Worm (Caenorhabditis elegans) whole organism, L3 larva: ENCODE measurements around the gene snpc-1.1.
A peak's percentile ranks its signal among the peaks of the same experiment; 100 is the strongest.

Experiments used
- R02D3.7 ChIP-seq: fragments of 150-350 bp; optimal IDR thresholded peaks from 2 replicates; lab custom pipeline; 2014; ENCODE audit warnings: missing biosample characterization, missing genetic modification characterization
- ceh-28 ChIP-seq: fragments of 150-350 bp; optimal IDR thresholded peaks from 2 replicates; lab custom pipeline; 2014; ENCODE audit warnings: missing biosample characterization, missing genetic modification reagents, missing genetic modification characterization
- ceh-82 ChIP-seq: fragments of 150-350 bp; optimal IDR thresholded peaks from 2 replicates; lab custom pipeline; 2014; ENCODE audit warnings: missing biosample characterization, missing genetic modification characterization
- egl-27 ChIP-seq: sonication (generic microtip); optimal IDR thresholded peaks from 4 replicates; lab custom pipeline; 2017; ENCODE audit warnings: missing biosample characterization, missing genetic modification reagents, missing genetic modification characterization
- elt-1 ChIP-seq: fragments of 150-350 bp; optimal IDR thresholded peaks from 2 replicates; lab custom pipeline; 2014; ENCODE audit warnings: missing biosample characterization, missing genetic modification characterization
- elt-2 ChIP-seq: sonication (generic microtip); optimal IDR thresholded peaks from 2 replicates; lab custom pipeline; 2016; ENCODE audit warnings: missing genetic modification reagents, mild to moderate bottlenecking, missing genetic modification characterization, missing compliant biosample characterization
- elt-3 ChIP-seq, 3 experiments: fragments of 150-350 bp in 1 of 3; sonication (generic microtip) in 2 of 3; optimal IDR thresholded peaks; 2 replicates in 2 of 3; 4 replicates in 1 of 3; lab custom pipeline; 2014 to 2017; ENCODE audit warnings: missing biosample characterization in 3 of 3, missing genetic modification characterization in 3 of 3
- eor-1 ChIP-seq, 2 experiments: fragments of 150-350 bp; optimal IDR thresholded peaks; 2 replicates each; lab custom pipeline; 2014 to 2018; ENCODE audit warnings: missing biosample characterization in 2 of 2, missing genetic modification characterization in 2 of 2
- fkh-2 ChIP-seq: fragments of 150-350 bp; optimal IDR thresholded peaks from 2 replicates; lab custom pipeline; 2014; ENCODE audit warnings: missing biosample characterization, missing genetic modification reagents, missing genetic modification characterization
- hmg-11 ChIP-seq: sonication (generic microtip); optimal IDR thresholded peaks from 2 replicates; lab custom pipeline; 2016; ENCODE audit warnings: missing genetic modification characterization, missing compliant biosample characterization
- jun-1 ChIP-seq: fragments of 150-350 bp; optimal IDR thresholded peaks from 2 replicates; lab custom pipeline; 2014; ENCODE audit warnings: missing biosample characterization, missing genetic modification reagents, missing genetic modification characterization
- lin-39 ChIP-seq: fragments of 150-350 bp; optimal IDR thresholded peaks from 2 replicates; lab custom pipeline; 2018; ENCODE audit warnings: missing biosample characterization, missing genetic modification reagents, missing genetic modification characterization
- mdl-1 ChIP-seq: fragments of 150-350 bp; optimal IDR thresholded peaks from 2 replicates; lab custom pipeline; 2014; ENCODE audit warnings: missing biosample characterization, missing genetic modification characterization
- mml-1 ChIP-seq: fragments of 150-350 bp; sonication (generic microtip); optimal IDR thresholded peaks from 3 replicates; lab custom pipeline; 2014; ENCODE audit warnings: missing biosample characterization, missing genetic modification characterization
- nhr-12 ChIP-seq: fragments of 150-350 bp; optimal IDR thresholded peaks from 2 replicates; lab custom pipeline; 2014; ENCODE audit warnings: missing biosample characterization, missing genetic modification characterization
- nhr-237 ChIP-seq: fragments of 150-350 bp; optimal IDR thresholded peaks from 2 replicates; lab custom pipeline; 2014; ENCODE audit warnings: missing biosample characterization, missing genetic modification characterization
- nhr-25 ChIP-seq: sonication (generic microtip); optimal IDR thresholded peaks from 2 replicates; lab custom pipeline; 2017; ENCODE audit warnings: missing biosample characterization, missing genetic modification characterization
- nhr-28 ChIP-seq: fragments of 150-350 bp; optimal IDR thresholded peaks from 2 replicates; lab custom pipeline; 2014; ENCODE audit warnings: missing biosample characterization, missing genetic modification characterization
- nhr-43 ChIP-seq: sonication (generic microtip); optimal IDR thresholded peaks from 2 replicates; lab custom pipeline; 2016; ENCODE audit warnings: mild to moderate bottlenecking, missing genetic modification characterization, missing compliant biosample characterization; ENCODE audit not compliant: poor library complexity, severe bottlenecking
- nhr-77 ChIP-seq: fragments of 150-350 bp; optimal IDR thresholded peaks from 2 replicates; lab custom pipeline; 2014; ENCODE audit warnings: missing biosample characterization, missing genetic modification characterization
- pqm-1 ChIP-seq: fragments of 150-350 bp; optimal IDR thresholded peaks from 2 replicates; lab custom pipeline; 2017; ENCODE audit warnings: missing biosample characterization, missing genetic modification characterization, inconsistent platforms
- skn-1 ChIP-seq: fragments of 150-350 bp; optimal IDR thresholded peaks from 2 replicates; lab custom pipeline; 2014; ENCODE audit warnings: missing biosample characterization, missing genetic modification characterization
- snpc-4 ChIP-seq: fragments of 150-350 bp; optimal IDR thresholded peaks from 2 replicates; lab custom pipeline; 2014; ENCODE audit warnings: missing biosample characterization, missing genetic modification characterization
- zag-1 ChIP-seq: fragments of 150-350 bp; optimal IDR thresholded peaks from 2 replicates; lab custom pipeline; 2014; ENCODE audit warnings: missing biosample characterization, missing genetic modification characterization
- ztf-11 ChIP-seq: fragments of 150-350 bp; optimal IDR thresholded peaks from 2 replicates; lab custom pipeline; 2014; ENCODE audit warnings: missing biosample characterization, missing genetic modification characterization
- ztf-4 ChIP-seq: fragments of 150-350 bp; optimal IDR thresholded peaks from 2 replicates; lab custom pipeline; 2014; ENCODE audit warnings: missing biosample characterization, missing genetic modification characterization

The snpc-1.1 gene

DNA sequence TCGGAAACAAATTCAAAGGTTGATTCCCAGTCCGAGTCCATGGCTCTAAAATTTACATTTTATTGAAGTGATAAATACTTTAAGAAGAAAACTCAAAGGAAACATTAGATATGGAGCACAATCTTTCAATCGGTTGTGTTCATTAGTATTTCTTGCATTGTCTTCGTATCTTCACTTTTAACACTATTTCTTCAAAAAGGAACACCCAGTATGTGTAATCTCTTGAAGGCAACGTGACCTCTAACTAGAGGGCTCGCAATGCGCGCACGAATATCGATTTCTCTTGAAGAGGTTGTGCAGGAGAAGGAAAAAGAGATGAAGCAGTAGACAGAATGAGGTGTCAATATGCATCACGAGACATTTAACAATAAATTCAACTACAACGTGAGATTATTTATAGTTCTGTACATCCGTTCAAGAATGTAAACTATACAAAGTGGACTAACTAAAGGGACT, 26.0 kb downstream of the snpc-1.1 start, which contains the start of the genes B0228.6 and B0228.1:
Gene B0228.6 (minus strand): TSS at position 51 of the 456 bp plus-strand sequence.
Gene B0228.1 (plus strand): TSS at position 228 of the 456 bp plus-strand sequence.
- no peak for TF ChIP-seq ztf-4 (tag; lab: Kevin White, UChicago)
- TF ChIP-seq snpc-4 (tag; lab: Kevin White, UChicago): peak; percentile 48
- TF ChIP-seq eor-1 (tag; optimal IDR thresholded peaks at IDR 0.05; lab: Kevin White, UChicago): no peak
- no peak for TF ChIP-seq elt-1 (tag; lab: Kevin White, UChicago)
- TF ChIP-seq nhr-25 (tag; lab: Kevin White, UChicago): no peak

DNA sequence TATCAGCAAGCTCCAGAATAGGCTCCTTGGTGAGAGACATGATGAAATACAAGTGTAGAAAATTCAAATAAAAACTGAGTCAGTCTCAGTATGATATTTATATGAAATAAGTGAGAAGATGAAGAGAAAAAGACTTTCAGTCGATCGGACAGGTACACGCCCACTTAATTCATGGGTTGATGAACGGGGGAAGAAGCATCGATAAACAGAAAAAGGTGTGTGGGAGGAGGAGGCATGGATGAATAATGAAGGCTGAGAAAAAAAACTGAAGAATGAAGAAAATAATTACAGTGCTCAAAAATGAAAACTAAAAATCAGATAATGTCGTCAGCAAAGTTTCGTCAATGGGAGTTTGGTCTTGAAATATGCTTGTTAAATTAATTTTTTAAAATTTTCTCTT, 27.6 kb downstream of the snpc-1.1 start, which contains the start of gene trx-1:
Gene trx-1 (minus strand): TSS at position 101 of the 400 bp plus-strand sequence.
- TF ChIP-seq zag-1 (tag; lab: Kevin White, UChicago) (no peak), ceh-82 (no peak), lin-39 (no peak), eor-1 (tag; optimal IDR thresholded peaks at IDR 0.05; lab: Kevin White, UChicago) (no peak), nhr-77 (tag; lab: Kevin White, UChicago) (no peak), nhr-28 (tag; lab: Kevin White, UChicago) (no peak), pqm-1 (no peak), ceh-28 (tag; lab: Kevin White, UChicago) (no peak), ztf-11 (no peak), egl-27 (tag; lab: Kevin White, UChicago) (no peak), R02D3.7 (tag; lab: Kevin White, UChicago) (no peak)

DNA sequence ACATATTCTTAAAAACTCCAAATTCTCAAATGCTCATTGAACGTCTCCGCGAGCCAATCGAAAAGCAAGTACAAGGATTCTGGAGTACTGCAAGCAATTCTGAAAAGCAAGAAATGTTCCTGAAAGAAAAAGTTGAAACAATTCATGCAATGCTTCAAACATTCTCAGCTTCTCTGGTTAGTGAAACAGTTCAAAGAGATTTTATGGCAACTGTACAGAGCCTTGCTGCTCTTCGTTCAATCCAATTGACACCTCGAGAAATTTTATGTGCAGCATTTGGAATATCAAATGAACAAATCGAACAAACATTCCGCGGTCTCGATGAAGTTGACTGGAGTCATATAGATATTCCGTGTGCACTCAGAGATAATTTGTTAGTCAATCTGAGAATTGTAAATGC, 44.4 kb downstream of the snpc-1.1 start:
- no peak for TF ChIP-seq skn-1 (tag; lab: Kevin White, UChicago)
- no peak for TF ChIP-seq elt-2
- no peak for TF ChIP-seq snpc-4 (tag; lab: Kevin White, UChicago)
- TF ChIP-seq elt-3 (tag; optimal IDR thresholded peaks at IDR 0.05; lab: Kevin White, UChicago): no peak
- no peak for TF ChIP-seq jun-1 (tag; lab: Kevin White, UChicago)
- TF ChIP-seq nhr-12 (tag; lab: Kevin White, UChicago): no peak
- no peak for TF ChIP-seq hmg-11 (tag; lab: Kevin White, UChicago)
- TF ChIP-seq zag-1 (tag; lab: Kevin White, UChicago): no peak
- TF ChIP-seq ceh-82: no peak
- TF ChIP-seq fkh-2: no peak
- no peak for TF ChIP-seq mml-1
- no peak for TF ChIP-seq nhr-237 (tag; lab: Kevin White, UChicago)
- no peak for TF ChIP-seq ceh-28 (tag; lab: Kevin White, UChicago)
- no peak for TF ChIP-seq R02D3.7 (tag; lab: Kevin White, UChicago)
- TF ChIP-seq nhr-43: no peak
- no peak for TF ChIP-seq nhr-28 (tag; lab: Kevin White, UChicago)
- no peak for TF ChIP-seq mdl-1
- no peak for TF ChIP-seq lin-39
